Worm (Caenorhabditis elegans): Measurements from ENCODE around the gene F59E11.2.

F59E11.2 gene

ce11 chrV:8985740-8986139 is 15.5 kb upstream of the F59E11.2 start, which contains the start of gene str-85:
Gene str-85 (minus strand): TSS chrV:8985840.
- no peak for TF ChIP-seq ref-1 (GFP tag; conservative IDR thresholded peaks at IDR 0.05)

- TF ChIP-seq med-1 (GFP tag; optimal IDR thresholded peaks at IDR 0.05; ENCODE audit: insufficient read depth), result no peak
- no peak for TF ChIP-seq ztf-29 (GFP tag; IDR thresholded peaks at IDR 0.05)
- no peak for TF ChIP-seq flt-1 (GFP tag; IDR thresholded peaks at IDR 0.05)
- no peak for TF ChIP-seq cog-1 (tag; optimal IDR thresholded peaks at IDR 0.05)
Measured at ce11 chrV:8988104-8988503, 13.2 kb upstream of the F59E11.2 start, which contains the start of gene str-87. Gene str-87 (minus strand): TSS chrV:8988204.

- TF ChIP-seq cog-1 (tag; optimal IDR thresholded peaks at IDR 0.05), result no peak
- TF ChIP-seq ztf-23 (GFP tag; IDR thresholded peaks at IDR 0.05), result no peak
- TF ChIP-seq flt-1 (GFP tag; IDR thresholded peaks at IDR 0.05), result no peak
- no peak for TF ChIP-seq med-1 (GFP tag; optimal IDR thresholded peaks at IDR 0.05; ENCODE audit: insufficient read depth)
- TF ChIP-seq T22C8.4 (GFP tag; IDR thresholded peaks at IDR 0.05), result no peak
- TF ChIP-seq klf-2 (GFP tag; conservative IDR thresholded peaks at IDR 0.05), result no peak
- no peak for TF ChIP-seq ref-1 (GFP tag; conservative IDR thresholded peaks at IDR 0.05)
- TF ChIP-seq ztf-29 (GFP tag; IDR thresholded peaks at IDR 0.05), result no peak
- no peak for TF ChIP-seq tab-1 (GFP tag; IDR thresholded peaks at IDR 0.05)
Measured at ce11 chrV:8990194-8990649, 11.1 kb upstream of the F59E11.2 start, which contains the start of gene F59E11.7. Gene F59E11.7 (plus strand): TSS chrV:8990244.

ce11 chrV:8991679-8992078 is 9.6 kb upstream of the F59E11.2 start, which contains the start of gene F59E11.6:
Gene F59E11.6 (plus strand): TSS chrV:8991789.
- TF ChIP-seq ztf-23 (GFP tag; IDR thresholded peaks at IDR 0.05) (no peak), T22C8.4 (GFP tag; IDR thresholded peaks at IDR 0.05) (no peak), klf-2 (GFP tag; conservative IDR thresholded peaks at IDR 0.05) (no peak), cog-1 (tag; optimal IDR thresholded peaks at IDR 0.05) (no peak), med-1 (GFP tag; optimal IDR thresholded peaks at IDR 0.05; ENCODE audit: insufficient read depth) (no peak), ref-1 (GFP tag; conservative IDR thresholded peaks at IDR 0.05) (no peak)

ce11 chrV:8994272-8994671 is 7.0 kb upstream of the F59E11.2 start:
- TF ChIP-seq med-1 (GFP tag; optimal IDR thresholded peaks at IDR 0.05; ENCODE audit: insufficient read depth) (no peak), tab-1 (GFP tag; IDR thresholded peaks at IDR 0.05) (no peak), cog-1 (tag; optimal IDR thresholded peaks at IDR 0.05) (no peak), T22C8.4 (GFP tag; IDR thresholded peaks at IDR 0.05) (no peak), flt-1 (GFP tag; IDR thresholded peaks at IDR 0.05) (no peak), ref-1 (GFP tag; conservative IDR thresholded peaks at IDR 0.05) (no peak), ztf-23 (GFP tag; IDR thresholded peaks at IDR 0.05) (no peak), klf-2 (GFP tag; conservative IDR thresholded peaks at IDR 0.05) (no peak)

ce11 chrV:8994801-8995200 is 6.5 kb upstream of the F59E11.2 start, which contains the start of gene F59E11.5:
Gene F59E11.5 (plus strand): TSS chrV:8995101.
- TF ChIP-seq ztf-23 (GFP tag; IDR thresholded peaks at IDR 0.05) (no peak), ztf-29 (GFP tag; IDR thresholded peaks at IDR 0.05) (no peak), T22C8.4 (GFP tag; IDR thresholded peaks at IDR 0.05) (no peak), ref-1 (GFP tag; conservative IDR thresholded peaks at IDR 0.05) (no peak), med-1 (GFP tag; optimal IDR thresholded peaks at IDR 0.05; ENCODE audit: insufficient read depth) (no peak), flt-1 (GFP tag; IDR thresholded peaks at IDR 0.05) (no peak), tab-1 (GFP tag; IDR thresholded peaks at IDR 0.05) (no peak)

ce11 chrV:9003291-9003690 is 2.0 kb downstream of the F59E11.2 start, which contains the start of gene srx-1:
Gene srx-1 (plus strand): TSS chrV:9003672.
- TF ChIP-seq ztf-23 (GFP tag; IDR thresholded peaks at IDR 0.05), result no peak

ce11 chrV:9005243-9005642 is 4.0 kb downstream of the F59E11.2 start, which contains the start of gene srx-3:
Gene srx-3 (plus strand): TSS chrV:9005543.
- no peak for TF ChIP-seq flt-1 (GFP tag; IDR thresholded peaks at IDR 0.05)
- no peak for TF ChIP-seq ref-1 (GFP tag; conservative IDR thresholded peaks at IDR 0.05)
- no peak for TF ChIP-seq ztf-23 (GFP tag; IDR thresholded peaks at IDR 0.05)
- no peak for TF ChIP-seq med-1 (GFP tag; optimal IDR thresholded peaks at IDR 0.05; ENCODE audit: insufficient read depth)
- no peak for TF ChIP-seq cog-1 (tag; optimal IDR thresholded peaks at IDR 0.05)
- TF ChIP-seq tab-1 (GFP tag; IDR thresholded peaks at IDR 0.05), result no peak
- TF ChIP-seq ztf-29 (GFP tag; IDR thresholded peaks at IDR 0.05), result no peak
- no peak for TF ChIP-seq klf-2 (GFP tag; conservative IDR thresholded peaks at IDR 0.05)
- no peak for TF ChIP-seq T22C8.4 (GFP tag; IDR thresholded peaks at IDR 0.05)

- TF ChIP-seq ztf-23 (GFP tag; IDR thresholded peaks at IDR 0.05), result no peak
- no peak for TF ChIP-seq med-1 (GFP tag; optimal IDR thresholded peaks at IDR 0.05; ENCODE audit: insufficient read depth)
- no peak for TF ChIP-seq tab-1 (GFP tag; IDR thresholded peaks at IDR 0.05)
- no peak for TF ChIP-seq cog-1 (tag; optimal IDR thresholded peaks at IDR 0.05)
- TF ChIP-seq ztf-29 (GFP tag; IDR thresholded peaks at IDR 0.05), result no peak
- TF ChIP-seq ref-1 (GFP tag; conservative IDR thresholded peaks at IDR 0.05), result no peak
- no peak for TF ChIP-seq flt-1 (GFP tag; IDR thresholded peaks at IDR 0.05)
- TF ChIP-seq T22C8.4 (GFP tag; IDR thresholded peaks at IDR 0.05), result no peak
- TF ChIP-seq klf-2 (GFP tag; conservative IDR thresholded peaks at IDR 0.05), result no peak
Measured at ce11 chrV:9009175-9009574, 7.9 kb downstream of the F59E11.2 start, which contains the start of gene srx-2. Gene srx-2 (plus strand): TSS chrV:9009475.

- TF ChIP-seq med-1 (GFP tag; optimal IDR thresholded peaks at IDR 0.05; ENCODE audit: insufficient read depth) (no peak), ztf-29 (GFP tag; IDR thresholded peaks at IDR 0.05) (no peak), klf-2 (GFP tag; conservative IDR thresholded peaks at IDR 0.05) (no peak), ref-1 (GFP tag; conservative IDR thresholded peaks at IDR 0.05) (no peak), tab-1 (GFP tag; IDR thresholded peaks at IDR 0.05) (no peak), cog-1 (tag; optimal IDR thresholded peaks at IDR 0.05) (no peak), T22C8.4 (GFP tag; IDR thresholded peaks at IDR 0.05) (no peak), ztf-23 (GFP tag; IDR thresholded peaks at IDR 0.05) (no peak), flt-1 (GFP tag; IDR thresholded peaks at IDR 0.05) (no peak)
Measured at ce11 chrV:9013765-9014164, 12.5 kb downstream of the F59E11.2 start, which contains the start of gene srh-201. Gene srh-201 (minus strand): TSS chrV:9013865.
